Fruit fly (Drosophila melanogaster): ENCODE data around the gene t-Grip91.

The t-Grip91 gene

dm6 chr2L:15783785-15784184 lies at the start of gene t-Grip91:
Gene t-Grip91, plus strand, starts transcription at chr2L:15784085.
- no peak for TF ChIP-seq CG8478 (optimal IDR thresholded peaks at IDR 0.05)
- no peak for TF ChIP-seq CTCF (optimal IDR thresholded peaks at IDR 0.05)

DNA sequence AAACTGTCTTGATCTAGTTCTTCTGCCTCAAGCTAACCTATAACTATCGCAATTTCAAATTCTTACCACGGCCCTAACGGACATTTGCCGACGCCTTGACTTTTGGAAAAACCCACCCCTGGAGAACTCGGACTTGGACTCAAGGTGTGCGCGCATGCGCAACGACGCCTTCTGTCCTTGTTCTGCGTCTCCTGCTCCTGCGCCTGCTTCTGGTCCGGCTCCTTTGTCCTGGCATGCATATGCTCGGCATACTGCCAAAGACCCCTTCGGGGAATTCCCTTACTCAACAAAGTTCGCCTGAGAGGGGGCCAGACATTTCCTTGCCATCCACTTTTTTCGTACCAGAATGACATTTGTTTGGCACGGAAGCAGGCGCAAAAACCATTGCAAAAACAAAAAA lies 48.0 kb upstream of the t-Grip91 start:
- TF ChIP-seq CG8478 (optimal IDR thresholded peaks at IDR 0.05): no peak
- TF ChIP-seq CTCF (optimal IDR thresholded peaks at IDR 0.05): no peak

dm6 chr2L:15740918-15741317 lies 43.0 kb upstream of the t-Grip91 start:
- no peak for TF ChIP-seq CG8478 (optimal IDR thresholded peaks at IDR 0.05)
- TF ChIP-seq CTCF (optimal IDR thresholded peaks at IDR 0.05): no peak

dm6 chr2L:15741418-15741817 lies 42.5 kb upstream of the t-Grip91 start:
- TF ChIP-seq CTCF (optimal IDR thresholded peaks at IDR 0.05) (no peak), CG8478 (optimal IDR thresholded peaks at IDR 0.05) (no peak)

dm6 chr2L:15742976-15743375 lies 40.9 kb upstream of the t-Grip91 start:
- TF ChIP-seq CTCF (optimal IDR thresholded peaks at IDR 0.05) (no peak), CG8478 (optimal IDR thresholded peaks at IDR 0.05) (no peak)

- no peak for TF ChIP-seq CG8478 (optimal IDR thresholded peaks at IDR 0.05)
- no peak for TF ChIP-seq CTCF (optimal IDR thresholded peaks at IDR 0.05)
Measured at dm6 chr2L:15743578-15743977, 40.3 kb upstream of the t-Grip91 start.

- no peak for TF ChIP-seq CTCF (optimal IDR thresholded peaks at IDR 0.05)
- TF ChIP-seq CG8478 (optimal IDR thresholded peaks at IDR 0.05): no peak
Measured at dm6 chr2L:15745036-15745854, 38.6 kb upstream of the t-Grip91 start.

- TF ChIP-seq CG8478 (optimal IDR thresholded peaks at IDR 0.05) (no peak), CTCF (optimal IDR thresholded peaks at IDR 0.05) (no peak)
Measured at dm6 chr2L:15745989-15746388, 37.9 kb upstream of the t-Grip91 start.

DNA sequence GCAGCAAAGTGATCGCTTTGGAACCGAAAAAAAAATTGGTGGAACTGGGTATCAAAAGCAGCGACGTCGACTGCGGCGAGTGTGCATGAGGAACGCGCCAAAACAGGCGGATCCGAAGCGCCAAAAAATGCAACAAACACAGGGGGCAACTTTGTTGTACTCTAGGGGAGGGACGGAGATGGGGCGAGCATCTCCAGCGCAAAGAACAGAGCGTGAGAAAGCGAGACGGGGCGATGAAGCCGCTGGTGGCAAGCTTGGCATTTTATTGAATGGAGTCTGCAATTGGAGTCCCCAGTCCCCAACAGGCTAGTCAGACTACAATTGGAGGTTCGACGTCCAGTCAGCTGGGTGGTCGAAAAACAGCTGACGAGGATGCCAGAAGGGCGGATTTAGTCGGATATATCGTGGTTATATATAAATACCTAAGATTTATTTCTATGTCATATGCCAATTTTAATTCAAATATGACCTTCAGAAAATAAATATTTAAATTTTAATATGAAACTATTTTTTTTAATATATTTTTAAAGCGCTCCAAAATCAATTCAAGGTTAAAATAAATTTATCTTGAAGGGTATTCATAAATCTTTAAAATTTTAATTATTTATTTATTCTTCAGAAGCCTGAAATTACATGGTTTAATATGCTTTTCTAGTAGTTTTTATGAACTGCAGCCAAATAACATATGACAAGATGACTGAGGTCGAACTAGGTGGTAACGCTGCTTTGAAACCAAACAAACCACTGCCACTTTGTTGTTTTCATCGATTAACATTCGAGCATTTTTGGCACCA lies 37.1 kb upstream of the t-Grip91 start:
- TF ChIP-seq CG8478 (optimal IDR thresholded peaks at IDR 0.05) (no peak), CTCF (optimal IDR thresholded peaks at IDR 0.05) (no peak)

dm6 chr2L:15747394-15748260 lies 36.3 kb upstream of the t-Grip91 start, which contains the start of gene CycE:
Gene CycE, minus strand, starts transcription at chr2L:15748150.
- TF ChIP-seq CG8478 (optimal IDR thresholded peaks at IDR 0.05): no peak
- peak in 1 of 2 experiments; percentile 23 for TF ChIP-seq CTCF (optimal IDR thresholded peaks at IDR 0.05)

DNA sequence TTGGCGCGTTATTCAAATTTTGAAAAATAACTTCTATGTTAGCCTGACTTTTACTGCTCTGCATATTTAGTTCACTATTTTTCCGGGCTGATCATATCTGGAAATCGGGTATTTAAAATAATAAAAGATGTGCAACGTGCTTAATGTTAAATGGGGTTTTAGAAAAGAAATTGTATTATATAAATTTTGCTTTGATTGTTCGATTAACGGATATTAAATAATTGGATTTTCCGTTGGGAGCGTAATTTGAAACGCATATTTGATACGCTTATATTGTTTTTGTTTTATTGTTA lies 35.7 kb upstream of the t-Grip91 start:
- no peak for TF ChIP-seq CG8478 (optimal IDR thresholded peaks at IDR 0.05)
- no peak for TF ChIP-seq CTCF (optimal IDR thresholded peaks at IDR 0.05)

DNA sequence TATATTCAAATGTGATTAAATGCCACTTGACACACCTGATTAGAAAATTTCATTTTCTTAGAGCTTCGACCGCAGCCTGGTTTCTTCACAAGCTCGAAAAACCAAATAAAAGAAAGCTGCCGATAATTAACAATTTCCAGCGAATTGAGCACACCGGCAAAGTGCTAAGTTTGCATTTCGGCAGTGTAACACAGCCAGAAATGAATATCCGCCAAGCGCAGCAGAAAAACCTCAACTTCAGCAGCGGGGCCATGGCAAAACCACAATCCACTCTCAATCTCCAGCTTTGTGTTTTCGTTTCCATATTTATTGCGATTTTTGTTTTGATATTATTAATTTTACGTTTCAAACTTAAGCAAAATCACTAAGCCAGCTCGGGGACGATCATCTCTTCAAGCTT lies 34.6 kb upstream of the t-Grip91 start:
- TF ChIP-seq CG8478 (optimal IDR thresholded peaks at IDR 0.05) (no peak), CTCF (optimal IDR thresholded peaks at IDR 0.05) (no peak)

- TF ChIP-seq CTCF (optimal IDR thresholded peaks at IDR 0.05): no peak
- no peak for TF ChIP-seq CG8478 (optimal IDR thresholded peaks at IDR 0.05)
Measured at dm6 chr2L:15750523-15751258, 33.2 kb upstream of the t-Grip91 start, which contains the start of gene ND-B17. Gene ND-B17, minus strand, starts transcription at chr2L:15751078.

- TF ChIP-seq CTCF (optimal IDR thresholded peaks at IDR 0.05) (no peak), CG8478 (optimal IDR thresholded peaks at IDR 0.05) (no peak)
Measured at dm6 chr2L:15751259-15751555, 32.7 kb upstream of the t-Grip91 start.

dm6 chr2L:15752096-15752495 lies 31.8 kb upstream of the t-Grip91 start, which contains the start of gene Mtr4:
Gene Mtr4, plus strand, starts transcription at chr2L:15752263.
- TF ChIP-seq CG8478 (optimal IDR thresholded peaks at IDR 0.05) (no peak), CTCF (optimal IDR thresholded peaks at IDR 0.05) (no peak)
